Worm (Caenorhabditis elegans): ENCODE measurements around the gene gsnl-1.

The gsnl-1 gene

ce11 chrV:9500826-9501451 is 4.1 kb downstream of the gsnl-1 start, which contains the start of gene swt-5:
Gene swt-5, plus strand, starts transcription at chrV:9501401.
- TF ChIP-seq F44E2.7 (GFP tag; IDR thresholded peaks at IDR 0.05) = no peak
- no peak for TF ChIP-seq lin-1 (GFP tag; IDR thresholded peaks at IDR 0.05)
- no peak for TF ChIP-seq zfp-3 (GFP tag; conservative IDR thresholded peaks at IDR 0.05)
- TF ChIP-seq arid-1 (GFP tag; conservative IDR thresholded peaks at IDR 0.05) = no peak
- TF ChIP-seq egl-43 (GFP tag; IDR thresholded peaks at IDR 0.05) = no peak
- TF ChIP-seq dmd-9 (GFP tag; IDR thresholded peaks at IDR 0.05) = no peak
- TF ChIP-seq ztf-11 (tag; optimal IDR thresholded peaks at IDR 0.05) = no peak
- no peak for TF ChIP-seq ceh-28 (tag; optimal IDR thresholded peaks at IDR 0.05)
- no peak for TF ChIP-seq fos-1 (tag; optimal IDR thresholded peaks at IDR 0.05)
- TF ChIP-seq ceh-62 (tag; optimal IDR thresholded peaks at IDR 0.05) = no peak
- TF ChIP-seq Y48G9A.11 (GFP tag; IDR thresholded peaks at IDR 0.05) = no peak
- no peak for TF ChIP-seq rbr-2 (tag; optimal IDR thresholded peaks at IDR 0.05)
- no peak for TF ChIP-seq tra-1 (GFP tag; IDR thresholded peaks at IDR 0.05)
- no peak for TF ChIP-seq gei-8 (GFP tag; optimal IDR thresholded peaks at IDR 0.05)
- TF ChIP-seq hlh-11 (tag; optimal IDR thresholded peaks at IDR 0.05) = no peak

- TF ChIP-seq nhr-42 (GFP tag; IDR thresholded peaks at IDR 0.05) (peak; percentile 81), mdt-29 (GFP tag; IDR thresholded peaks at IDR 0.05) (peak; percentile 86), duxl-1 (tag; optimal IDR thresholded peaks at IDR 0.05; ENCODE audit: poor library complexity) (peak; percentile 65), ceh-32 (tag; optimal IDR thresholded peaks at IDR 0.05; ENCODE audit: poor library complexity) (no peak), arid-1 (GFP tag; conservative IDR thresholded peaks at IDR 0.05) (peak; percentile 78), lsy-2 (tag; optimal IDR thresholded peaks at IDR 0.05) (peak in 1 of 2 experiments; percentile 65), F26F4.8 (GFP tag; conservative IDR thresholded peaks at IDR 0.05) (peak; percentile 77; the same call in 1 of the 2 replicates), zip-11 (GFP tag; IDR thresholded peaks at IDR 0.05) (0 out of 2 replicates have a peak, but pooled peaks have one; percentile 49), set-16 (GFP tag; IDR thresholded peaks at IDR 0.05) (no peak), nhr-25 (tag; optimal IDR thresholded peaks at IDR 0.05; ENCODE audit: borderline replicate concordance, insufficient read depth) (peak; percentile 39), ceh-20 (GFP tag; IDR thresholded peaks at IDR 0.05) (peak; percentile 84), dpl-1 (GFP tag; optimal IDR thresholded peaks at IDR 0.05) (peak; percentile 21), mep-1 (tag; optimal IDR thresholded peaks at IDR 0.05) (peak; percentile 56), pha-4 (GFP tag; IDR thresholded peaks at IDR 0.05) (peak; percentile 88; the same call in 1 of the 2 replicates), pha-4 (tag; optimal IDR thresholded peaks at IDR 0.05) (no peak), spr-3 (GFP tag; optimal IDR thresholded peaks at IDR 0.05) (no peak), tag-97 (GFP tag; IDR thresholded peaks at IDR 0.05) (no peak), F49E8.2 (tag; optimal IDR thresholded peaks at IDR 0.05; ENCODE audit: borderline replicate concordance) (no peak), Y5F2A.4 (GFP tag; optimal IDR thresholded peaks at IDR 0.05) (peak; percentile 35), fos-1 (tag; optimal IDR thresholded peaks at IDR 0.05) (no peak), nhr-77 (tag; optimal IDR thresholded peaks at IDR 0.05) (peak; percentile 12), T20F7.1 (GFP tag; optimal IDR thresholded peaks at IDR 0.05) (peak; percentile 47), spr-1 (tag; optimal IDR thresholded peaks at IDR 0.05) (peak; percentile 41), ztf-7 (tag; optimal IDR thresholded peaks at IDR 0.05) (no peak), mdl-1 (tag; optimal IDR thresholded peaks at IDR 0.05) (no peak), lin-13 (GFP tag; optimal IDR thresholded peaks at IDR 0.05) (no peak), ceh-62 (tag; optimal IDR thresholded peaks at IDR 0.05) (no peak), skn-1 (tag; optimal IDR thresholded peaks at IDR 0.05) (no peak), jun-1 (tag; optimal IDR thresholded peaks at IDR 0.05) (no peak), Y48G9A.11 (GFP tag; IDR thresholded peaks at IDR 0.05) (peak; percentile 76), nhr-6 (tag; optimal IDR thresholded peaks at IDR 0.05) (no peak), pqm-1 (tag; optimal IDR thresholded peaks at IDR 0.05) (no peak), egl-27 (tag; optimal IDR thresholded peaks at IDR 0.05) (no peak), unc-39 (tag; optimal IDR thresholded peaks at IDR 0.05) (no peak), ctbp-1 (GFP tag; IDR thresholded peaks at IDR 0.05) (peak; percentile 87), dmd-9 (GFP tag; IDR thresholded peaks at IDR 0.05) (0 out of 2 replicates have a peak, but pooled peaks have one; percentile 49), daf-12 (tag; optimal IDR thresholded peaks at IDR 0.05) (no peak), lin-15B (tag; optimal IDR thresholded peaks at IDR 0.05) (no peak)
Observed at ce11 chrV:9503152-9503817, 6.4 kb downstream of the gsnl-1 start.
